Worm (Caenorhabditis elegans) whole organism, L4 larva: Measurements from ENCODE around the gene K03B4.6.

Experiments
- F26F4.8 ChIP-seq: fragments of 200-800 bp; sonication (Bioruptor generic); conservative IDR thresholded peaks from 2 replicates; pipeline ENCODE4 v1.3.6; 2022; ENCODE audit warnings: missing genetic modification characterization, missing compliant biosample characterization
- F44E2.7 ChIP-seq: fragments of 200-800 bp; sonication (Bioruptor generic); IDR thresholded peaks from 2 replicates; pipeline ENCODE4 v2.1.2; 2022; ENCODE audit warnings: missing genetic modification characterization, missing compliant biosample characterization
- R02D3.7 ChIP-seq: fragments of 150-350 bp; sonication (generic microtip); optimal IDR thresholded peaks from 3 replicates; lab custom pipeline; 2014; ENCODE audit warnings: missing biosample characterization, missing genetic modification characterization
- T20F7.1 ChIP-seq: fragments of 200-800 bp; sonication (Bioruptor generic); optimal IDR thresholded peaks from 2 replicates; lab custom pipeline; 2018; ENCODE audit warnings: mild to moderate bottlenecking, missing genetic modification characterization, missing compliant biosample characterization
- T26A8.4 ChIP-seq: fragments of 200-800 bp; sonication (Bioruptor generic); IDR thresholded peaks from 2 replicates; pipeline ENCODE4 v1.3.6; 2022; ENCODE audit warnings: missing genetic modification characterization, missing compliant biosample characterization
- aha-1 ChIP-seq: fragments of 150-350 bp; peaks from one replicate; lab custom pipeline; 2014; ENCODE audit warnings: missing biosample characterization, missing genetic modification characterization
- arid-1 ChIP-seq: fragments of 200-800 bp; sonication (Bioruptor generic); conservative IDR thresholded peaks from 2 replicates; pipeline ENCODE4 v1.3.6; 2022; ENCODE audit warnings: missing genetic modification reagents, missing genetic modification characterization, missing compliant biosample characterization
- ctbp-1 ChIP-seq: fragments of 200-800 bp; sonication (Bioruptor generic); IDR thresholded peaks from 2 replicates; pipeline ENCODE4 v1.3.6; 2022; ENCODE audit warnings: missing genetic modification reagents, missing genetic modification characterization, missing compliant biosample characterization
- daf-16 ChIP-seq, 3 experiments: sonication (generic microtip); optimal IDR thresholded peaks; 2 replicates each; lab custom pipeline; 2016 to 2017; ENCODE audit warnings: missing genetic modification characterization in 3 of 3, missing genetic modification reagents in 3 of 3, mild to moderate bottlenecking in 2 of 3, missing compliant biosample characterization in 2 of 3, missing biosample characterization in 1 of 3, moderate library complexity in 1 of 3
- daf-19 ChIP-seq: fragments of 200-800 bp; sonication (Bioruptor generic); conservative IDR thresholded peaks from 2 replicates; pipeline ENCODE4 v1.3.6; 2022; ENCODE audit warnings: missing genetic modification characterization, missing compliant biosample characterization
- dmd-6 ChIP-seq: fragments of 200-800 bp; sonication (Bioruptor generic); IDR thresholded peaks from 2 replicates; pipeline ENCODE4 v1.3.6; 2022; ENCODE audit warnings: missing genetic modification reagents, missing genetic modification characterization, missing compliant biosample characterization
- dmd-8 ChIP-seq: fragments of 200-800 bp; sonication (Bioruptor generic); IDR thresholded peaks from 2 replicates; pipeline ENCODE4 v1.3.6; 2022; ENCODE audit warnings: missing genetic modification characterization, missing compliant biosample characterization
- dpl-1 ChIP-seq: fragments of 150-350 bp; optimal IDR thresholded peaks from 2 replicates; lab custom pipeline; 2014; ENCODE audit warnings: missing biosample characterization, missing genetic modification reagents, missing genetic modification characterization
- dve-1 ChIP-seq: sonication (generic microtip); optimal IDR thresholded peaks from 2 replicates; lab custom pipeline; 2017; ENCODE audit warnings: antibody characterized with exemption, mild to moderate bottlenecking, missing genetic modification characterization, missing compliant biosample characterization; ENCODE audit not compliant: insufficient read depth
- egl-43 ChIP-seq: fragments of 200-800 bp; sonication (Bioruptor generic); IDR thresholded peaks from 2 replicates; pipeline ENCODE4 v1.3.6; 2022; ENCODE audit warnings: missing genetic modification reagents, missing genetic modification characterization, missing compliant biosample characterization
- hlh-11 ChIP-seq: fragments of 200-800 bp; sonication (Bioruptor generic); optimal IDR thresholded peaks from 2 replicates; lab custom pipeline; 2018; ENCODE audit warnings: mild to moderate bottlenecking, missing genetic modification characterization, missing compliant biosample characterization
- hlh-30 ChIP-seq: sonication (generic microtip); optimal IDR thresholded peaks from 2 replicates; lab custom pipeline; 2017; ENCODE audit warnings: antibody characterized with exemption, mild to moderate bottlenecking, missing genetic modification characterization, missing compliant biosample characterization; ENCODE audit not compliant: insufficient read depth
- hmg-1.1 ChIP-seq: fragments of 200-800 bp; sonication (Bioruptor generic); IDR thresholded peaks from 2 replicates; pipeline ENCODE4 v1.3.6; 2022; ENCODE audit warnings: missing genetic modification reagents, missing genetic modification characterization, missing compliant biosample characterization
- jun-1 ChIP-seq: fragments of 150-350 bp; optimal IDR thresholded peaks from 2 replicates; lab custom pipeline; 2014; ENCODE audit warnings: missing biosample characterization, missing genetic modification reagents, missing genetic modification characterization
- lim-7 ChIP-seq: fragments of 200-800 bp; sonication (Bioruptor generic); IDR thresholded peaks from 2 replicates; pipeline ENCODE4 v1.3.6; 2022; ENCODE audit warnings: missing genetic modification characterization, missing compliant biosample characterization
- lin-29 ChIP-seq: fragments of 200-800 bp; sonication (Bioruptor generic); IDR thresholded peaks from 2 replicates; pipeline ENCODE4 v1.3.6; 2022; ENCODE audit warnings: missing genetic modification reagents, missing genetic modification characterization, missing compliant biosample characterization
- lin-39 ChIP-seq: fragments of 150-350 bp; optimal IDR thresholded peaks from 2 replicates; lab custom pipeline; 2014; ENCODE audit warnings: missing biosample characterization, missing genetic modification reagents, missing genetic modification characterization
- lsy-2 ChIP-seq, 2 experiments: fragments of 150-350 bp in 1 of 2; sonication (generic microtip) in 1 of 2; optimal IDR thresholded peaks; 2 replicates each; lab custom pipeline; 2014 to 2017; ENCODE audit warnings: missing biosample characterization in 2 of 2, missing genetic modification characterization in 2 of 2
- madf-9 ChIP-seq: fragments of 200-800 bp; sonication (Bioruptor generic); conservative IDR thresholded peaks from 2 replicates; pipeline ENCODE4 v1.3.6; 2022; ENCODE audit warnings: missing genetic modification reagents, missing genetic modification characterization, missing compliant biosample characterization
- mdl-1 ChIP-seq, 2 experiments: fragments of 150-350 bp in 1 of 2; sonication (generic microtip) in 1 of 2; optimal IDR thresholded peaks; 2 replicates each; lab custom pipeline; 2014 to 2017; ENCODE audit warnings: missing biosample characterization in 2 of 2, missing genetic modification characterization in 2 of 2
- mdt-29 ChIP-seq: fragments of 200-800 bp; sonication (Bioruptor generic); IDR thresholded peaks from 2 replicates; pipeline ENCODE4 v1.3.6; 2022; ENCODE audit warnings: missing genetic modification reagents, missing genetic modification characterization, missing compliant biosample characterization
- mep-1 ChIP-seq: fragments of 150-350 bp; sonication (generic microtip); optimal IDR thresholded peaks from 3 replicates; lab custom pipeline; 2014; ENCODE audit warnings: missing biosample characterization, missing genetic modification characterization
- mxl-2 ChIP-seq: fragments of 200-800 bp; sonication (Bioruptor generic); conservative IDR thresholded peaks from 2 replicates; pipeline ENCODE4 v1.3.6; 2022; ENCODE audit warnings: missing genetic modification reagents, missing genetic modification characterization, missing compliant biosample characterization
- mxl-3 ChIP-seq: fragments of 200-800 bp; sonication (Bioruptor generic); optimal IDR thresholded peaks from 2 replicates; lab custom pipeline; 2018; ENCODE audit warnings: mild to moderate bottlenecking, missing genetic modification characterization, missing compliant biosample characterization
- nhr-28 ChIP-seq: fragments of 150-350 bp; optimal IDR thresholded peaks from 2 replicates; lab custom pipeline; 2014; ENCODE audit warnings: missing biosample characterization, missing genetic modification characterization
- nhr-41 ChIP-seq: fragments of 200-800 bp; sonication (Bioruptor generic); IDR thresholded peaks from 2 replicates; pipeline ENCODE4 v1.3.6; 2022; ENCODE audit warnings: missing genetic modification reagents, missing genetic modification characterization, missing compliant biosample characterization
- nhr-48 ChIP-seq: sonication (generic microtip); optimal IDR thresholded peaks from 2 replicates; lab custom pipeline; 2016; ENCODE audit warnings: mild to moderate bottlenecking, missing genetic modification characterization, missing compliant biosample characterization
- nhr-6 ChIP-seq: fragments of 150-350 bp; optimal IDR thresholded peaks from 2 replicates; lab custom pipeline; 2014; ENCODE audit warnings: missing biosample characterization, missing genetic modification characterization
- pqm-1 ChIP-seq: sonication (generic microtip); optimal IDR thresholded peaks from 2 replicates; lab custom pipeline; 2017; ENCODE audit warnings: missing biosample characterization, missing genetic modification characterization
- saeg-2 ChIP-seq: fragments of 200-800 bp; sonication (Bioruptor generic); IDR thresholded peaks from 2 replicates; pipeline ENCODE4 v1.3.6; 2022; ENCODE audit warnings: missing genetic modification reagents, missing genetic modification characterization, missing compliant biosample characterization
- snpc-4 ChIP-seq: fragments of 150-350 bp; optimal IDR thresholded peaks from 2 replicates; lab custom pipeline; 2014; ENCODE audit warnings: missing biosample characterization, missing genetic modification characterization
- spr-3 ChIP-seq: fragments of 200-800 bp; sonication (Bioruptor generic); optimal IDR thresholded peaks from 2 replicates; lab custom pipeline; 2018; ENCODE audit warnings: mild to moderate bottlenecking, missing genetic modification characterization, missing compliant biosample characterization
- tag-97 ChIP-seq: fragments of 200-800 bp; sonication (Bioruptor generic); IDR thresholded peaks from 2 replicates; pipeline ENCODE4 v1.3.6; 2022; ENCODE audit warnings: missing genetic modification characterization, missing compliant biosample characterization
- tra-1 ChIP-seq: fragments of 200-800 bp; sonication (Bioruptor generic); IDR thresholded peaks from 2 replicates; pipeline ENCODE4 v1.3.6; 2022; ENCODE audit warnings: missing genetic modification reagents, missing genetic modification characterization, missing compliant biosample characterization
- unc-39 ChIP-seq: sonication (generic microtip); optimal IDR thresholded peaks from 2 replicates; lab custom pipeline; 2017; ENCODE audit warnings: missing biosample characterization, missing genetic modification characterization
- unc-62 ChIP-seq, 3 experiments: fragments of 150-350 bp in 1 of 3; sonication (generic microtip); optimal IDR thresholded peaks in 2 of 3; peaks in 1 of 3; 1 replicate in 1 of 3; 2 replicates in 2 of 3; lab custom pipeline; 2014 to 2017; ENCODE audit warnings: missing biosample characterization in 3 of 3, missing genetic modification characterization in 3 of 3, missing genetic modification reagents in 3 of 3, missing genotype in 1 of 3
- zip-11 ChIP-seq: fragments of 200-800 bp; sonication (Bioruptor generic); IDR thresholded peaks from 2 replicates; pipeline ENCODE4 v1.3.6; 2022; ENCODE audit warnings: missing genetic modification characterization, missing compliant biosample characterization

The K03B4.6 gene

ce11 chrV:4676092-4676491 lies at the start of gene K03B4.6:
TSS of gene K03B4.6 (minus strand) at chrV:4676192.
- TF ChIP-seq saeg-2 (no peak), R02D3.7 (tag; lab: Kevin White, UChicago) (no peak), madf-9 (no peak), mxl-3 (no peak), nhr-41 (GFP tag; lab: Robert Waterston, UW) (no peak), hmg-1.1 (GFP tag; lab: Robert Waterston, UW) (no peak), mxl-2 (GFP tag; lab: Robert Waterston, UW) (no peak), mep-1 (no peak), lim-7 (no peak), hlh-30 (tag; lab: Kevin White, UChicago) (no peak), jun-1 (tag; lab: Kevin White, UChicago) (no peak), tra-1 (GFP tag; lab: Robert Waterston, UW) (no peak), T26A8.4 (GFP tag; lab: Robert Waterston, UW) (no peak)

- TF ChIP-seq mdt-29 (GFP tag; lab: Robert Waterston, UW) (no peak), nhr-41 (GFP tag; lab: Robert Waterston, UW) (no peak), aha-1 (tag; lab: Kevin White, UChicago) (peak; percentile 30), ctbp-1 (GFP tag; lab: Robert Waterston, UW) (no peak), dpl-1 (no peak), dmd-8 (no peak), T20F7.1 (GFP tag; lab: Kevin White, UChicago) (no peak), daf-19 (GFP tag; lab: Robert Waterston, UW) (no peak)
Observed at ce11 chrV:4724453-4724852, 48.5 kb upstream of the K03B4.6 start, which contains the start of gene F39G3.4. TSS of gene F39G3.4 (plus strand) at chrV:4724753.

- TF ChIP-seq unc-39 (tag; lab: Kevin White, UChicago) (no peak), snpc-4 (tag; lab: Kevin White, UChicago) (no peak), unc-62 (GFP tag; optimal IDR thresholded peaks at IDR 0.05 in 1 of 2; lab: Kevin White, UChicago) (no peak), unc-62 (tag; optimal IDR thresholded peaks at IDR 0.05; lab: Kevin White, UChicago) (no peak)
Observed at ce11 chrV:4722314-4722713, 46.3 kb upstream of the K03B4.6 start, which contains the start of gene F39G3.5. TSS of gene F39G3.5 (plus strand) at chrV:4722614.

ce11 chrV:4720884-4721464 lies 45.0 kb upstream of the K03B4.6 start:
- TF ChIP-seq pqm-1: peak; percentile 97
- TF ChIP-seq dve-1 (tag; lab: Kevin White, UChicago): peak; percentile 21
- no peak for TF ChIP-seq egl-43
- TF ChIP-seq dmd-6: peak; percentile 47
- TF ChIP-seq nhr-28 (tag; lab: Kevin White, UChicago): peak; percentile 88
- TF ChIP-seq unc-39 (tag; lab: Kevin White, UChicago): no peak
- peak in 1 of 2 experiments; percentile 97 for TF ChIP-seq unc-62 (GFP tag; optimal IDR thresholded peaks at IDR 0.05 in 1 of 2; lab: Kevin White, UChicago)
- TF ChIP-seq unc-62 (tag; optimal IDR thresholded peaks at IDR 0.05; lab: Kevin White, UChicago): no peak
- TF ChIP-seq tag-97: no peak
- peak; percentile 50 for TF ChIP-seq hlh-11 (tag; lab: Kevin White, UChicago)
- no peak for TF ChIP-seq daf-16 (GFP tag; optimal IDR thresholded peaks at IDR 0.05; lab: Kevin White, UChicago)
- TF ChIP-seq daf-16 (tag; optimal IDR thresholded peaks at IDR 0.05; lab: Kevin White, UChicago): peak; percentile 79
- TF ChIP-seq nhr-6 (tag; lab: Kevin White, UChicago): peak; percentile 2
- TF ChIP-seq spr-3: no peak

ce11 chrV:4719965-4720364 lies 44.0 kb upstream of the K03B4.6 start, which contains the start of gene prx-6:
TSS of gene prx-6 (minus strand) at chrV:4720093.
- TF ChIP-seq lin-29 (no peak), dmd-6 (peak; percentile 50), arid-1 (no peak), mxl-3 (peak; percentile 30), lsy-2 (tag; optimal IDR thresholded peaks at IDR 0.05; lab: Kevin White, UChicago) (no peak), unc-62 (GFP tag; optimal IDR thresholded peaks at IDR 0.05 in 1 of 2; lab: Kevin White, UChicago) (no peak), unc-62 (tag; optimal IDR thresholded peaks at IDR 0.05; lab: Kevin White, UChicago) (no peak), F26F4.8 (GFP tag; lab: Robert Waterston, UW) (no peak), nhr-28 (tag; lab: Kevin White, UChicago) (peak; percentile 92), pqm-1 (peak; percentile 56), lin-39 (tag; lab: Kevin White, UChicago) (no peak), nhr-48 (tag; lab: Kevin White, UChicago) (no peak), zip-11 (GFP tag; lab: Robert Waterston, UW) (no peak), nhr-41 (GFP tag; lab: Robert Waterston, UW) (no peak), mdl-1 (tag; optimal IDR thresholded peaks at IDR 0.05; lab: Kevin White, UChicago) (peak in 1 of 2 experiments; percentile 29), daf-16 (GFP tag; optimal IDR thresholded peaks at IDR 0.05; lab: Kevin White, UChicago) (no peak), daf-16 (tag; optimal IDR thresholded peaks at IDR 0.05; lab: Kevin White, UChicago) (peak; percentile 35), F44E2.7 (GFP tag; lab: Robert Waterston, UW) (no peak)
